Worm (Caenorhabditis elegans) whole organism, L2 larva: ENCODE results near the gene Y50E8A.5.

ENCODE experiments used
- unc-39 ChIP-seq: fragments of 150-350 bp; optimal IDR thresholded peaks from 2 replicates; lab custom pipeline; 2014; ENCODE audit warnings: missing biosample characterization, missing genetic modification characterization
- unc-62 ChIP-seq: fragments of 150-350 bp; optimal IDR thresholded peaks from 2 replicates; lab custom pipeline; 2014; ENCODE audit warnings: missing biosample characterization, missing genetic modification reagents, missing genetic modification characterization

- TF ChIP-seq unc-39 (tag; lab: Kevin White, UChicago) (no peak), unc-62 (no peak)
Observed at ce11 chrV:14741233-14741632, 4.5 kb upstream of the Y50E8A.5 start, which contains the start of gene Y50E8A.6.
